Worm (Caenorhabditis elegans): ENCODE measurements around the gene gmeb-3.

Gene gmeb-3

ce11 chrIII:3737742-3738141 is 30.6 kb upstream of the gmeb-3 start:
- TF ChIP-seq unc-62 (GFP tag; optimal IDR thresholded peaks at IDR 0.05) (no peak), ceh-82 (tag; optimal IDR thresholded peaks at IDR 0.05) (no peak), nhr-12 (tag; optimal IDR thresholded peaks at IDR 0.05) (no peak), gmeb-1 (tag; optimal IDR thresholded peaks at IDR 0.05) (no peak), nhr-25 (tag; optimal IDR thresholded peaks at IDR 0.05) (no peak), ztf-1 (GFP tag; conservative IDR thresholded peaks at IDR 0.05) (no peak), R02D3.7 (tag; optimal IDR thresholded peaks at IDR 0.05) (no peak), aly-2 (tag; optimal IDR thresholded peaks at IDR 0.05) (no peak), lin-11 (tag; optimal IDR thresholded peaks at IDR 0.05) (no peak), C34F6.9 (tag; optimal IDR thresholded peaks at IDR 0.05) (no peak), nhr-6 (tag; optimal IDR thresholded peaks at IDR 0.05) (no peak), lin-39 (tag; optimal IDR thresholded peaks at IDR 0.05) (no peak), sma-9 (GFP tag; optimal IDR thresholded peaks at IDR 0.05) (no peak), sma-9 (tag; optimal IDR thresholded peaks at IDR 0.05) (no peak), mbf-1 (tag; optimal IDR thresholded peaks at IDR 0.05) (no peak), nhr-10 (tag; optimal IDR thresholded peaks at IDR 0.05) (no peak), elt-3 (tag; optimal IDR thresholded peaks at IDR 0.05) (no peak), mdl-1 (tag; optimal IDR thresholded peaks at IDR 0.05) (no peak), sma-3 (GFP tag; optimal IDR thresholded peaks at IDR 0.05) (no peak), blmp-1 (tag; optimal IDR thresholded peaks at IDR 0.05; ENCODE audit: insufficient read depth) (no peak), nhr-23 (tag; optimal IDR thresholded peaks at IDR 0.05) (no peak)

DNA sequence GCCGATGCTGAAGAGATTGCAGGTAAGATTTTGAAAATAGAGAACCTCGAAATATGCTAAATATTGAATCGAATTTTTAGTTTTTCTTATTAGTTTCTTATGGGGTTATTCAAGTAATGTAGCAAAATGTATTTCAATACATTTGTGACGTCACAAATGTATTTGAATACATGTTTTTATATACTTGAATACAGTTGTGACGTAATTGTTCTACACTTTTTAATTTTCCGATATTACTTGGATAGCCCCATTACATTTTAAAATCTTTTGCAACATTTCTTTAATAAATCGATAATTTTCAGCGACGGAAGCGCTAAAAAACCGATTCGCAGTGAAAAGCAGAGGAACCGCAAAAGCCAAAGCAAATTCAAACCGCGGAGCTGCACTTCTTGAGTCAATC is 30.0 kb upstream of the gmeb-3 start:
- TF ChIP-seq nhr-11 (tag; optimal IDR thresholded peaks at IDR 0.05) (no peak), ZK546.5 (tag; optimal IDR thresholded peaks at IDR 0.05) (no peak), sma-3 (GFP tag; optimal IDR thresholded peaks at IDR 0.05) (no peak), nhr-77 (tag; optimal IDR thresholded peaks at IDR 0.05) (no peak), lsy-2 (tag; optimal IDR thresholded peaks at IDR 0.05) (no peak), ztf-4 (tag; optimal IDR thresholded peaks at IDR 0.05) (no peak), R02D3.7 (tag; optimal IDR thresholded peaks at IDR 0.05) (no peak), lin-11 (tag; optimal IDR thresholded peaks at IDR 0.05) (no peak)

DNA sequence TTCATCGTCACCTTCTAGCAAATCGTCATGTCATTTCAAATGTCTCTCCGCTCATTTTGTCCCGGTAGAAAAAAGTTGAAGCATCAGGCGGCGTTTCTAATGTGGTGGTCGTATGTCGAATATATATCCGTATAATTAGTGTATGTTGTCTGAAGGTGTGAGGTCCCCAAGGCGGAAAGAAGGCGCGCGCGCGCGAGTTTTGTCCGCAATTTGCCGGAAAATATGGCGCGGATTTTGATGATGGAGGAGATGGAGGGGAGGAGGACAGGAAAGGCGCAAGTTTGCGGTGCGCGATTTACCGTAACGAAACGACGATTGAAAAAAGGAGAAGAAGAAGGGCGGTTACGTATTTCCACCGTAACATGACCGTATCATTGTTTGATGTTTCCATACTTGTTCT is 26.2 kb upstream of the gmeb-3 start:
- TF ChIP-seq nhr-11 (tag; optimal IDR thresholded peaks at IDR 0.05): no peak
- TF ChIP-seq ceh-82 (tag; optimal IDR thresholded peaks at IDR 0.05): no peak
- TF ChIP-seq unc-55 (GFP tag; optimal IDR thresholded peaks at IDR 0.05): no peak
- no peak for TF ChIP-seq sma-3 (GFP tag; optimal IDR thresholded peaks at IDR 0.05)

- no peak for TF ChIP-seq unc-62 (GFP tag; optimal IDR thresholded peaks at IDR 0.05)
- TF ChIP-seq sma-9 (GFP tag; optimal IDR thresholded peaks at IDR 0.05): no peak
- TF ChIP-seq sma-9 (tag; optimal IDR thresholded peaks at IDR 0.05): no peak
These were observed 24.9 kb upstream of the gmeb-3 start for ce11 chrIII:3743367-3743766.

DNA sequence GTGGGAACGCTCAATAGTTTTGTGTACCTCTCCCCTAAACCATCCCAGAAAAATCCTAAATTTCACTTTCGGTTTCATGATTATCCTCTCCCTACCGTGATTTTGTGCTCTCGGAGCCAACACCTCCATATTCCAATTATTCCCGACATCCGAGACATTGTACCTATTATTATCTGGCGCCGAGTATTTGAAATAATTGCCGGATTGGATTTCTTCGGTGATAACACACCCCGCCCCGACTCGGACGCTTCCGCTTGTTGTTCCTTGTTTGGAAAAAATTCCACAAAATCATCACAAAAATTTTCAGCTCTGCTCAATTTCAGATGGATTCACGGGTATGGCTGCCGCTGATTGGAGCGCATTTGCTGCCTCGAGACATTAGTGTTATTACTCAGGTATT is 23.2 kb upstream of the gmeb-3 start, which contains the start of gene lin-48:
Gene lin-48, plus strand, starts transcription at position 301 of the 400 bp plus-strand sequence.
- TF ChIP-seq ama-1 (optimal IDR thresholded peaks at IDR 0.05) (no peak), R02D3.7 (tag; optimal IDR thresholded peaks at IDR 0.05) (no peak), egl-27 (tag; optimal IDR thresholded peaks at IDR 0.05) (no peak), nhr-11 (tag; optimal IDR thresholded peaks at IDR 0.05) (no peak), unc-62 (GFP tag; optimal IDR thresholded peaks at IDR 0.05) (no peak), ztf-4 (tag; optimal IDR thresholded peaks at IDR 0.05) (no peak), C34F6.9 (tag; optimal IDR thresholded peaks at IDR 0.05) (no peak)

ce11 chrIII:3759312-3759711 is 9.0 kb upstream of the gmeb-3 start, which contains the start of gene arcp-1:
Gene arcp-1 (minus strand): TSS chrIII:3759412.
- TF ChIP-seq ztf-1 (GFP tag; conservative IDR thresholded peaks at IDR 0.05) (no peak), mbf-1 (tag; optimal IDR thresholded peaks at IDR 0.05) (no peak), nhr-21 (tag; optimal IDR thresholded peaks at IDR 0.05) (no peak), lin-39 (tag; optimal IDR thresholded peaks at IDR 0.05) (no peak), R02D3.7 (tag; optimal IDR thresholded peaks at IDR 0.05) (no peak), egl-27 (tag; optimal IDR thresholded peaks at IDR 0.05) (no peak), ama-1 (optimal IDR thresholded peaks at IDR 0.05) (no peak), aly-2 (tag; optimal IDR thresholded peaks at IDR 0.05) (no peak), ztf-11 (tag; optimal IDR thresholded peaks at IDR 0.05) (no peak), nhr-6 (tag; optimal IDR thresholded peaks at IDR 0.05) (no peak), lin-13 (GFP tag; optimal IDR thresholded peaks at IDR 0.05) (no peak), snpc-4 (tag; optimal IDR thresholded peaks at IDR 0.05) (no peak), nhr-12 (tag; optimal IDR thresholded peaks at IDR 0.05) (no peak), ZK546.5 (tag; optimal IDR thresholded peaks at IDR 0.05) (no peak), unc-39 (tag; optimal IDR thresholded peaks at IDR 0.05) (no peak), sma-9 (GFP tag; optimal IDR thresholded peaks at IDR 0.05) (no peak), sma-9 (tag; optimal IDR thresholded peaks at IDR 0.05) (no peak), nhr-23 (tag; optimal IDR thresholded peaks at IDR 0.05) (no peak), Y55F3AM.14 (GFP tag; optimal IDR thresholded peaks at IDR 0.05) (no peak), nhr-129 (tag; optimal IDR thresholded peaks at IDR 0.05) (no peak), crh-2 (tag; optimal IDR thresholded peaks at IDR 0.05) (no peak)

Data from whole organism, L2 larva.